Fruit fly (Drosophila melanogaster) whole organism, embryonic: Measurements from ENCODE around the gene CG32767.

Experiments used
- Awh ChIP-seq: fragments of 200-800 bp; sonication (Bioruptor generic); IDR thresholded peaks from 2 replicates; pipeline ENCODE4, ENCODE4 v1.3.6; 2022; ENCODE audit warnings: missing biosample characterization, missing genetic modification characterization
- C15 ChIP-seq: fragments of 200-800 bp; sonication (Bioruptor generic); IDR thresholded peaks from 3 replicates; pipeline ENCODE4 v1.3.6; 2022; ENCODE audit warnings: missing biosample characterization, missing genetic modification characterization
- CG10321 ChIP-seq: fragments of 200-800 bp; sonication (Bioruptor generic); IDR thresholded peaks from 2 replicates; pipeline ENCODE4 v1.3.6; 2022; ENCODE audit warnings: missing biosample characterization, missing genetic modification characterization
- CG11504 ChIP-seq: fragments of 200-800 bp; sonication (Bioruptor generic); optimal IDR thresholded peaks from 3 replicates; lab custom pipeline; 2019; ENCODE audit warnings: missing biosample characterization, mild to moderate bottlenecking, missing genetic modification characterization, moderate library complexity
- CG13296 ChIP-seq: fragments of 200-800 bp; sonication (Bioruptor generic); optimal IDR thresholded peaks from 3 replicates; lab custom pipeline; 2018; ENCODE audit warnings: missing biosample characterization, mild to moderate bottlenecking, missing genetic modification characterization
- CG14014 ChIP-seq: fragments of 200-800 bp; sonication (Bioruptor generic); IDR thresholded peaks from 2 replicates; pipeline ENCODE4 v1.3.6; 2022; ENCODE audit warnings: missing biosample characterization, missing genetic modification characterization
- CG14441 ChIP-seq: fragments of 200-800 bp; sonication (Bioruptor generic); IDR thresholded peaks from 2 replicates; pipeline ENCODE4 v1.3.6; 2022; ENCODE audit warnings: missing biosample characterization, missing genetic modification characterization
- CG15269 ChIP-seq: fragments of 200-800 bp; sonication (Bioruptor generic); optimal IDR thresholded peaks from 2 replicates; lab custom pipeline; 2018; ENCODE audit warnings: missing biosample characterization, mild to moderate bottlenecking, missing genetic modification characterization, moderate library complexity
- CG17802 ChIP-seq: fragments of 200-800 bp; sonication (Bioruptor generic); optimal IDR thresholded peaks from 2 replicates; lab custom pipeline; 2018; ENCODE audit warnings: missing biosample characterization, mild to moderate bottlenecking, missing genetic modification characterization, moderate library complexity
- CG18476 ChIP-seq: fragments of 200-800 bp; sonication (Bioruptor generic); optimal IDR thresholded peaks from 2 replicates; lab custom pipeline; 2016; ENCODE audit warnings: missing biosample characterization, mild to moderate bottlenecking, missing genetic modification characterization
- CG2199 ChIP-seq: fragments of 200-800 bp; sonication (Bioruptor generic); IDR thresholded peaks from 3 replicates; pipeline ENCODE4 v1.3.6; 2022; ENCODE audit warnings: missing biosample characterization, missing genetic modification characterization
- CG2875 ChIP-seq: fragments of 200-800 bp; sonication (Bioruptor generic); optimal IDR thresholded peaks from 2 replicates; lab custom pipeline; 2017; ENCODE audit warnings: missing biosample characterization, mild to moderate bottlenecking, missing genetic modification characterization, missing genetic modification reagents
- CG30431 ChIP-seq: fragments of 200-800 bp; sonication (Bioruptor generic); optimal IDR thresholded peaks from 2 replicates; lab custom pipeline; 2017; ENCODE audit warnings: missing biosample characterization, missing genetic modification characterization
- CG31388 ChIP-seq: fragments of 200-800 bp; sonication (Bioruptor generic); optimal IDR thresholded peaks from 2 replicates; lab custom pipeline; 2016; ENCODE audit warnings: missing biosample characterization, missing genetic modification characterization
- CG34376 ChIP-seq: fragments of 200-800 bp; sonication (Bioruptor generic); optimal IDR thresholded peaks from 2 replicates; lab custom pipeline; 2018; ENCODE audit warnings: missing biosample characterization, mild to moderate bottlenecking, missing genetic modification characterization
- CG4617 ChIP-seq: fragments of 200-800 bp; sonication (Bioruptor generic); optimal IDR thresholded peaks from 3 replicates; lab custom pipeline; 2016; ENCODE audit warnings: missing biosample characterization, missing genetic modification characterization, borderline replicate concordance
- CG7786 ChIP-seq: fragments of 200-800 bp; sonication (Bioruptor generic); optimal IDR thresholded peaks from 2 replicates; lab custom pipeline; 2016; ENCODE audit warnings: missing biosample characterization, missing genetic modification characterization
- CTCF ChIP-seq: fragments of 200-800 bp; sonication (Bioruptor generic); optimal IDR thresholded peaks from 2 replicates; lab custom pipeline; 2017; ENCODE audit warnings: missing biosample characterization, mild to moderate bottlenecking, missing genetic modification characterization, moderate library complexity
- CrebB ChIP-seq: fragments of 200-800 bp; sonication (Bioruptor generic); optimal IDR thresholded peaks from 3 replicates; lab custom pipeline; 2018; ENCODE audit warnings: missing biosample characterization, mild to moderate bottlenecking, missing genetic modification characterization
- D19B ChIP-seq: fragments of 200-800 bp; sonication (Bioruptor generic); optimal IDR thresholded peaks from 2 replicates; lab custom pipeline; 2017; ENCODE audit warnings: missing biosample characterization, mild to moderate bottlenecking, missing genetic modification characterization
- Doc3 ChIP-seq: fragments of 200-800 bp; sonication (Bioruptor generic); IDR thresholded peaks from 3 replicates; pipeline ENCODE4 v1.3.6; 2022; ENCODE audit warnings: missing biosample characterization, missing genetic modification characterization; ENCODE audit not compliant: partially characterized antibody
- Hey ChIP-seq: fragments of 200-800 bp; sonication (Bioruptor generic); optimal IDR thresholded peaks from 3 replicates; lab custom pipeline; 2018; ENCODE audit warnings: missing biosample characterization, mild to moderate bottlenecking, missing genetic modification characterization
- Mrtf ChIP-seq: fragments of 200-800 bp; sonication (Bioruptor generic); IDR thresholded peaks from 3 replicates; pipeline ENCODE4 v1.3.6; 2022; ENCODE audit warnings: missing biosample characterization, missing genetic modification characterization
- NfI ChIP-seq: fragments of 200-800 bp; sonication (Bioruptor generic); optimal IDR thresholded peaks from 3 replicates; lab custom pipeline; 2018; ENCODE audit warnings: missing biosample characterization, mild to moderate bottlenecking, missing genetic modification characterization, moderate library complexity
- Sry-δ ChIP-seq: fragments of 200-800 bp; sonication (Bioruptor generic); optimal IDR thresholded peaks from 2 replicates; lab custom pipeline; 2016; ENCODE audit warnings: missing biosample characterization, missing genetic modification characterization
- amos ChIP-seq: fragments of 200-800 bp; sonication (Bioruptor generic); IDR thresholded peaks from 2 replicates; pipeline ENCODE4 v1.3.6; 2022; ENCODE audit warnings: missing biosample characterization, missing genetic modification characterization; ENCODE audit not compliant: partially characterized antibody
- cato ChIP-seq: fragments of 200-800 bp; sonication (Bioruptor generic); optimal IDR thresholded peaks from 2 replicates; lab custom pipeline; 2016; ENCODE audit warnings: missing biosample characterization, missing genetic modification characterization, borderline replicate concordance
- corto ChIP-seq: fragments of 200-800 bp; sonication (Bioruptor generic); optimal IDR thresholded peaks from 2 replicates; lab custom pipeline; 2016; ENCODE audit warnings: missing biosample characterization, mild to moderate bottlenecking, missing genetic modification characterization, moderate library complexity
- crp ChIP-seq, 2 experiments: fragments of 200-800 bp; sonication (Bioruptor generic); optimal IDR thresholded peaks; 2 replicates in 1 of 2; 3 replicates in 1 of 2; lab custom pipeline; 2017; ENCODE audit warnings: missing biosample characterization in 2 of 2, missing genetic modification characterization in 2 of 2, mild to moderate bottlenecking in 1 of 2, moderate library complexity in 1 of 2
- cwo ChIP-seq: fragments of 200-800 bp; sonication (Bioruptor generic); optimal IDR thresholded peaks from 3 replicates; lab custom pipeline; 2017; ENCODE audit warnings: missing biosample characterization, missing genetic modification characterization, mild to moderate bottlenecking, moderate library complexity, missing genetic modification reagents
- da ChIP-seq: fragments of 200-800 bp; sonication (Bioruptor generic); optimal IDR thresholded peaks from 2 replicates; lab custom pipeline; 2016; ENCODE audit warnings: missing biosample characterization, missing genetic modification characterization
- danr ChIP-seq: fragments of 200-800 bp; sonication (Bioruptor generic); IDR thresholded peaks from 2 replicates; pipeline ENCODE4 v1.3.6; 2022; ENCODE audit warnings: missing biosample characterization, missing genetic modification characterization
- ems ChIP-seq: fragments of 200-800 bp; sonication (Bioruptor generic); optimal IDR thresholded peaks from 3 replicates; lab custom pipeline; 2016; ENCODE audit warnings: missing biosample characterization, missing genetic modification characterization
- gem ChIP-seq: fragments of 200-800 bp; sonication (Bioruptor generic); optimal IDR thresholded peaks from 2 replicates; lab custom pipeline; 2019; ENCODE audit warnings: missing biosample characterization, mild to moderate bottlenecking, missing genetic modification characterization, moderate library complexity
- hkb ChIP-seq, 2 experiments: fragments of 200-800 bp in 1 of 2; fragments of >200 bp in 1 of 2; sonication (Bioruptor generic) in 1 of 2; IDR thresholded peaks in 1 of 2; optimal IDR thresholded peaks in 1 of 2; 2 replicates each; pipeline versions ENCODE4 v1.3.6 to Lab custom; 2017 to 2022; ENCODE audit warnings: missing biosample characterization in 1 of 2, missing genetic modification characterization in 1 of 2
- kah ChIP-seq: fragments of 200-800 bp; sonication (Bioruptor generic); optimal IDR thresholded peaks from 2 replicates; lab custom pipeline; 2018; ENCODE audit warnings: missing biosample characterization, mild to moderate bottlenecking, missing genetic modification characterization
- klu ChIP-seq: fragments of 200-800 bp; sonication (Bioruptor generic); IDR thresholded peaks from 2 replicates; pipeline ENCODE4 v1.3.6; 2022; ENCODE audit warnings: missing biosample characterization, missing genetic modification characterization
- knrl ChIP-seq: fragments of 200-800 bp; sonication (Bioruptor generic); IDR thresholded peaks from 3 replicates; pipeline ENCODE4 v1.3.6; 2022; ENCODE audit warnings: missing biosample characterization, missing genetic modification characterization; ENCODE audit not compliant: partially characterized antibody
- oc ChIP-seq: fragments of 200-800 bp; sonication (Bioruptor generic); optimal IDR thresholded peaks from 2 replicates; lab custom pipeline; 2018; ENCODE audit warnings: missing biosample characterization, mild to moderate bottlenecking, missing genetic modification characterization, moderate library complexity
- org-1 ChIP-seq: fragments of 200-800 bp; sonication (Bioruptor generic); optimal IDR thresholded peaks from 2 replicates; lab custom pipeline; 2017; ENCODE audit warnings: missing biosample characterization, missing genetic modification characterization
- prd ChIP-seq, 3 experiments: fragments of >200 bp in 2 of 3; fragments of 200-800 bp in 1 of 3; sonication (Bioruptor generic) in 1 of 3; optimal IDR thresholded peaks in 2 of 3; IDR thresholded peaks in 1 of 3; 2 replicates in 2 of 3; 3 replicates in 1 of 3; pipeline versions ENCODE4 v1.3.6 to Lab custom; 2017 to 2022; ENCODE audit warnings: missing biosample characterization in 1 of 3, missing genetic modification characterization in 1 of 3
- psq ChIP-seq: fragments of 200-800 bp; sonication (Bioruptor generic); optimal IDR thresholded peaks from 2 replicates; lab custom pipeline; 2017; ENCODE audit warnings: missing biosample characterization, missing genetic modification characterization
- scrt ChIP-seq: fragments of 200-800 bp; sonication (Bioruptor generic); optimal IDR thresholded peaks from 2 replicates; lab custom pipeline; 2018; ENCODE audit warnings: missing biosample characterization, mild to moderate bottlenecking, missing genetic modification characterization, moderate library complexity
- sim ChIP-seq: fragments of 200-800 bp; sonication (Bioruptor generic); IDR thresholded peaks from 2 replicates; pipeline ENCODE4 v1.3.6; 2022; ENCODE audit warnings: missing biosample characterization, missing genetic modification characterization
- tap ChIP-seq: fragments of 200-800 bp; optimal IDR thresholded peaks from 3 replicates; lab custom pipeline; 2019; ENCODE audit warnings: missing biosample characterization, mild to moderate bottlenecking, missing genetic modification characterization, moderate library complexity
- toy ChIP-seq: fragments of 200-800 bp; sonication (Bioruptor generic); IDR thresholded peaks from 2 replicates; pipeline ENCODE4 v1.3.6; 2022; ENCODE audit warnings: missing biosample characterization, missing genetic modification characterization
- ttk ChIP-seq: fragments of 200-800 bp; sonication (Bioruptor generic); IDR thresholded peaks from 2 replicates; pipeline ENCODE4 v2.1.2; 2022; ENCODE audit warnings: missing biosample characterization, missing genetic modification characterization

CG32767 gene

DNA sequence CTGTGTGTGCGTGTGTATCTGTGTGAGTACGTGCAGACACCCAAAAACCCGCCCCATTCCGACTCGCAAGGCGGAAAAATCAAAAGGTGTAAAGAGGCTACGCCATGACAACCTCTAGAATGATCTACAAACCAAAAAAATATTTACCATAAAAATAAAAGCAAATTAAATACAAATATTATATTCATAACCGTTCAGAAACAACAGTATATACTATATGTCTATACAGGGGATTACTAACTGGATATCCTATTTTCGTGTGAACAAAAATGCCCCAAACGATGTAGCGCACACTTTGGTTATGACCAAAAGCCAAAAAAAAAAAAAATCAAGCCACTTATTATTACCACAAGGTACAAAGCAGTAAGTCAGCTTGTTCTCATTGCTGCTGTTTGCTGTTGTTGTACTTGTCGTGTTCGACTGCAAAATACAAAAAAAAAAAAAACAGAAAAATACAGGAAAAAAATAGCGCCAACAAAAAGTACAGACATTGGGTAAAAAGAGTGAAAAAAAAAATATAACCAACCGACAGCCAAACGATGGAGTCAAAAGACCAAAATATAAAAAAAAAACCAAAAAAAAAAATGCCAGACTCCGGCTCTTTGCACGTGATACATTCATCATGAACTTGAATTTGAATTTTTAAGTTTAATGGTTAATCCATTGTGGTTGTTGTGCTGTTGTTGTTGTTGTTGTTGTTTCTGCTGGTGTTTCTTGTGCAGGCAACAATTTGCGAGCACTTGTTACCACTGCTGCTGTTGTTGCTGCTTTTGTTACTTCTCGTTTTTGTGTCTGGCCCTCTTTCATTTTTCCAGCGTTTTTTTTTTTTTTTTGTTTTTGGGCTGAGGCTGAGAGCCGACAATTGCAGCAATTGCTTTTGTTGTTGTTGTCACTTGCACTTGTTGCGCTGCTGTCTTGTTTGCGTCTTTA lies 42.8 kb downstream of the CG32767 start (continued):
- TF ChIP-seq C15 (no peak), CG18476 (GFP tag; lab: Kevin White, UChicago) (peak; percentile 39), org-1 (peak; percentile 39), CG31388 (GFP tag; lab: Kevin White, UChicago) (no peak), prd (optimal IDR thresholded peaks at IDR 0.05; lab: Kevin White, UChicago) (no peak), prd (GFP tag; IDR thresholded peaks at IDR 0.05; lab: Robert Waterston, UW) (peak; percentile 85), CG10321 (GFP tag; lab: Robert Waterston, UW) (0 out of 2 replicates have a peak, but pooled peaks have one; percentile 35), cwo (GFP tag; lab: Kevin White, UChicago) (peak; percentile 42), danr (GFP tag; lab: Robert Waterston, UW) (0 out of 2 replicates have a peak, but pooled peaks have one; percentile 38), CG17802 (tag; lab: Kevin White, UChicago) (no peak), tap (tag; lab: Kevin White, UChicago) (peak; percentile 32), ems (GFP tag; lab: Kevin White, UChicago) (peak; percentile 30), corto (GFP tag; lab: Kevin White, UChicago) (no peak), knrl (GFP tag; lab: Robert Waterston, UW) (no peak), Mrtf (GFP tag; lab: Robert Waterston, UW) (peak; percentile 71), CG34376 (no peak), CG2875 (GFP tag; lab: Kevin White, UChicago) (no peak), oc (tag; lab: Kevin White, UChicago) (no peak), kah (no peak), CG15269 (peak; percentile 75), Awh (GFP tag; lab: Robert Waterston, UW) (0 out of 2 replicates have a peak, but pooled peaks have one; percentile 42), da (no peak), CrebB (no peak), sim (no peak), CG14014 (peak; percentile 90), hkb (optimal IDR thresholded peaks at IDR 0.05; lab: Kevin White, UChicago) (no peak), hkb (GFP tag; IDR thresholded peaks at IDR 0.05; lab: Robert Waterston, UW) (peak; percentile 87), CG13296 (peak; percentile 56), gem (tag; lab: Kevin White, UChicago) (peak; percentile 76), amos (GFP tag; lab: Robert Waterston, UW) (no peak), ttk (GFP tag; lab: Robert Waterston, UW) (peak; percentile 76), D19B (GFP tag; lab: Kevin White, UChicago) (peak; percentile 30), toy (GFP tag; lab: Robert Waterston, UW) (peak; percentile 48; the same call in 1 of the 2 replicates), CG4617 (GFP tag; lab: Kevin White, UChicago) (no peak), NfI (GFP tag; lab: Kevin White, UChicago) (peak; percentile 52), CG14441 (GFP tag; lab: Robert Waterston, UW) (peak; percentile 86), CTCF (GFP tag; lab: Kevin White, UChicago) (no peak), CG7786 (GFP tag; lab: Kevin White, UChicago) (no peak), crp (GFP tag; optimal IDR thresholded peaks at IDR 0.05; lab: Kevin White, UChicago) (no peak), CG2199 (no peak), klu (GFP tag; lab: Robert Waterston, UW) (peak; percentile 67), CG30431 (no peak), scrt (GFP tag; lab: Kevin White, UChicago) (peak; percentile 45), cato (GFP tag; lab: Kevin White, UChicago) (no peak), psq (GFP tag; lab: Kevin White, UChicago) (no peak), Sry-δ (GFP tag; lab: Kevin White, UChicago) (no peak), CG11504 (tag; lab: Kevin White, UChicago) (peak; percentile 80), Doc3 (GFP tag; lab: Robert Waterston, UW) (no peak), Hey (tag; lab: Kevin White, UChicago) (no peak)
